Worm (Caenorhabditis elegans): ENCODE measurements around the gene sek-5.
A peak's percentile ranks its signal among the peaks of the same experiment; 100 is the strongest.

Gene sek-5

DNA sequence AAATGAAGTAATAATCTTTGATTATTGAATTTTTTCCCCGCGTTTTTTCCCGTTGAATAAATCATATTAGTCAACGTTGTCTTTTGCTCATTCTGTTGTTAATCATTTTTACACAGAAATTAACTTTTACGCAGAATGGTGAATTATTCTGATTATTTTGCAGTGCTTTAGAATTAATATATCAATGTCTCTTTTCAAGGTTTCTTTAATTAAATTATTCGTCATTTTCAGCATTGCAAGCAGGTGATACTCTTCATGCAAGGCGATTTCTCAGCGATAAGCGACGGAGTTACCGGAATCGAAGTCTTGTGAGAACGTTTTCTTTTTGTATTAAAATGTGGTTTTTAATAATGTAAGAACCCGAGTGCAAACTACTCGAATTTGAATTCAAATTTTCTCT is 10.2 kb downstream of the sek-5 start:
- TF ChIP-seq nfya-1 (tag; optimal IDR thresholded peaks at IDR 0.05; ENCODE audit: insufficient read depth) (no peak), mdl-1 (tag; optimal IDR thresholded peaks at IDR 0.05) (no peak), elt-3 (tag; optimal IDR thresholded peaks at IDR 0.05) (no peak), nhr-67 (tag; optimal IDR thresholded peaks at IDR 0.05) (no peak), aly-2 (tag; optimal IDR thresholded peaks at IDR 0.05) (no peak), elt-2 (tag; optimal IDR thresholded peaks at IDR 0.05) (no peak), nhr-11 (tag; optimal IDR thresholded peaks at IDR 0.05) (no peak), lin-39 (tag; optimal IDR thresholded peaks at IDR 0.05) (no peak), jun-1 (tag; optimal IDR thresholded peaks at IDR 0.05) (no peak), fkh-2 (tag; optimal IDR thresholded peaks at IDR 0.05) (no peak)

DNA sequence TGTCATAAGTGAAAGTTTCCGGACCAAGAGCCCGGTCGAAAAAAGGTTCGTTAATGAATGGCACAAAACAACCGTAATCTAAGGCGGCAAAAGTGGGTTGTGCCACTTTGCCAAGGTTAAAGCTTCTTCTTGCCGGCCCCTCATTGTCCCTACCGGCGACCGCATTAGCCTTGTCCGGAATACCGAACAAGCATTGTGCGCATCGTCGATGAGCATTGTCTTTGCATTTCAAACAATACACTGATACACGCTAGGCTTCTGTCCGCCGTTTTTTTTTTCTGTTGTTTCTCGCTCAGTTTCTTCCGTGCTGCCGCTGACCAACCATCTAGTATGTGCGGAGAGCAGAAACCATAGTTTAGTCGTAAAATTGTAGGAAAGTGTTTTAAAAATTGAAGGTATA is 19.9 kb downstream of the sek-5 start, which contains the start of gene C03F11.2:
TSS of gene C03F11.2 (minus strand) at position 101 of the 400 bp plus-strand sequence.
- TF ChIP-seq nhr-12 (tag; optimal IDR thresholded peaks at IDR 0.05): no peak
- no peak for TF ChIP-seq mdl-1 (tag; optimal IDR thresholded peaks at IDR 0.05)
- no peak for TF ChIP-seq egl-27 (tag; optimal IDR thresholded peaks at IDR 0.05)
- no peak for TF ChIP-seq ceh-28 (tag; optimal IDR thresholded peaks at IDR 0.05)
- no peak for TF ChIP-seq pha-4 (tag; optimal IDR thresholded peaks at IDR 0.05)
- TF ChIP-seq skn-1 (tag; optimal IDR thresholded peaks at IDR 0.05): no peak
- TF ChIP-seq fkh-2 (tag; optimal IDR thresholded peaks at IDR 0.05): no peak
- TF ChIP-seq nhr-25 (tag; optimal IDR thresholded peaks at IDR 0.05): no peak
- no peak for TF ChIP-seq elt-2 (tag; optimal IDR thresholded peaks at IDR 0.05)
- TF ChIP-seq ZK546.5 (tag; optimal IDR thresholded peaks at IDR 0.05): no peak
- TF ChIP-seq ceh-16 (tag; optimal IDR thresholded peaks at IDR 0.05): no peak
- no peak for TF ChIP-seq unc-39 (tag; optimal IDR thresholded peaks at IDR 0.05)
- TF ChIP-seq zag-1 (tag; optimal IDR thresholded peaks at IDR 0.05): no peak
- TF ChIP-seq nhr-77 (tag; optimal IDR thresholded peaks at IDR 0.05): no peak
- no peak for TF ChIP-seq mml-1 (tag; optimal IDR thresholded peaks at IDR 0.05)
- TF ChIP-seq nhr-23 (tag; optimal IDR thresholded peaks at IDR 0.05): no peak
- TF ChIP-seq ceh-9 (tag; optimal IDR thresholded peaks at IDR 0.05): no peak

ce11 chrX:5400524-5400923 is 23.1 kb downstream of the sek-5 start, which contains the start of gene scav-1:
Gene scav-1, minus strand, starts transcription at chrX:5400584.
- TF ChIP-seq ZK546.5 (tag; optimal IDR thresholded peaks at IDR 0.05) (no peak), pha-4 (tag; optimal IDR thresholded peaks at IDR 0.05) (no peak), elt-2 (tag; optimal IDR thresholded peaks at IDR 0.05) (peak; percentile 87), hmg-11 (tag; optimal IDR thresholded peaks at IDR 0.05) (no peak), pqm-1 (tag; optimal IDR thresholded peaks at IDR 0.05) (peak; percentile 76)

DNA sequence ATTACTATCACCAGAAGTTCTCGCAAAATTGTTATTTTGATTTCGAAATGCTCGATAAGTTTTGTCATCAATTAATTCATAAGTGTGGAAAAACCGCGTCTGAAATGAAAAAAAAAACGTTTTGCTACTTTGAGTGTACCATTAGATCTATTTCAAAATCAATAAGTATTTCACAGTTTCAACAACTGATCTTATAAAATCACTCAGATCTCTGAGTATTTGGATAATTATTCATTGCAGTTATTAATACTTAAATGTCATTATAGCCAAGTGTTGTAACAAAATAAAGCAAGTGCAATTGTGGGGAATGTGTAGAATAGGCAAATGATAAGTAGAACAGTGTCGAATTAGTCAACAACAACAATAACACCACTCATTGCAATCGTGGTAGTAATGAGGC is 28.9 kb downstream of the sek-5 start, which contains the start of gene C03F11.4:
TSS of gene C03F11.4 (minus strand) at position 101 of the 400 bp plus-strand sequence.
- TF ChIP-seq egl-5 (tag; optimal IDR thresholded peaks at IDR 0.05) (no peak), elt-2 (tag; optimal IDR thresholded peaks at IDR 0.05) (no peak)

- TF ChIP-seq egl-5 (tag; optimal IDR thresholded peaks at IDR 0.05) (no peak), aly-2 (tag; optimal IDR thresholded peaks at IDR 0.05) (no peak), lsy-12 (tag; optimal IDR thresholded peaks at IDR 0.05) (peak; percentile 13), nhr-43 (tag; optimal IDR thresholded peaks at IDR 0.05; ENCODE audit: poor library complexity, severe bottlenecking) (peak; percentile 3), pha-4 (tag; optimal IDR thresholded peaks at IDR 0.05) (peak; percentile 28), elt-2 (tag; optimal IDR thresholded peaks at IDR 0.05) (peak; percentile 23), hmg-11 (tag; optimal IDR thresholded peaks at IDR 0.05) (peak; percentile 36)
Observed at ce11 chrX:5407271-5407670, 29.9 kb downstream of the sek-5 start.

DNA sequence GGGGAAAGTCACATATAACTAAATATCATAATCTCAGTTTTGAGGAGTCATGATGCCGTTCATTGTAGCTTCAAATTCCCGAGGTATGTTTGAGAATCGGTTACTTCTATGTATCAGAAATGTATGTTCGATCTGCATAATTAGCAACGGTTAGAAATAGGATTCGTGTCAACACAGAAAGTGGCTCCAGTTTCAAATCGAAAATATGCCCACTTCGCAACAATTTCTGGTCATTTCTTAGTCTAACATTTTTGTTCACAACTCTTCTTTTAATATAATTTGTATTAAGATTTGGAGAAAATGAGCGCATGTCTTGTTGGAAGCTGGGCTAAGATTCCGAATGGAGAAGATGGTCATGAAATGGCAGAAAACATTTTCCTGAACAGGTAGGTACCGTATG is 36.1 kb downstream of the sek-5 start, which contains the start of gene pks-1:
TSS of gene pks-1 (plus strand) at position 301 of the 400 bp plus-strand sequence.
- TF ChIP-seq nhr-76 (tag; optimal IDR thresholded peaks at IDR 0.05) (no peak), snpc-4 (tag; optimal IDR thresholded peaks at IDR 0.05) (no peak), nhr-23 (tag; optimal IDR thresholded peaks at IDR 0.05) (no peak), egl-27 (tag; optimal IDR thresholded peaks at IDR 0.05) (no peak), nhr-237 (tag; optimal IDR thresholded peaks at IDR 0.05) (no peak), unc-62 (GFP tag; optimal IDR thresholded peaks at IDR 0.05) (no peak), elt-3 (tag; optimal IDR thresholded peaks at IDR 0.05) (no peak), nhr-77 (tag; optimal IDR thresholded peaks at IDR 0.05) (no peak), tbx-2 (tag; optimal IDR thresholded peaks at IDR 0.05) (no peak), eor-1 (tag; optimal IDR thresholded peaks at IDR 0.05) (no peak), lin-39 (tag; optimal IDR thresholded peaks at IDR 0.05) (no peak), nhr-28 (tag; optimal IDR thresholded peaks at IDR 0.05) (no peak), ZK546.5 (tag; optimal IDR thresholded peaks at IDR 0.05) (no peak), nhr-67 (tag; optimal IDR thresholded peaks at IDR 0.05) (no peak)
